Worm (Caenorhabditis elegans): ENCODE measurements around the gene F20E11.7.
"Not testable (repeated sequence)": the region's sequence is repeated elsewhere in the genome, so short reads cannot be mapped to it uniquely, and the experiment has no call there.

Gene F20E11.7

DNA sequence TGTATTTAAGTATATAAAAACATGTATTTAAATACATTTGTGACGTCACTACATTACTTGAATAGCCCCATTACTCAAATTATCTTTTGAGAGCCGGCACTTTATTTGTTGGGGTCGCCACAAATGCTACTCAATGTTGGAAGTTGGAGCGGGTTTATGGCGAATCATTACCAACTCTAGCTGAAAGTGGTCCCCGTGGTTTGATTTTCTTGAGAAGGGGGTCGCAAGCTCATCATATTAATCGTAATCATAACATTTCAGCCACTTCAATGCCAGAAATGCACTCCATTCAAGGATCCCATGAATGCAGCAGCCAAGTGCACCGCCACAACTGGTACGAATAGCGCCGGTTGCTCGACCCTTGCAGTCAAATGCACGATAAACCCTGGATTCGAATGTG is at the start of gene F20E11.7:
Gene F20E11.7, plus strand, starts transcription at position 301 of the 400 bp plus-strand sequence.
- not testable (repeated sequence) for TF ChIP-seq nhr-120 (GFP tag; IDR thresholded peaks at IDR 0.05); ztf-26 (tag; optimal IDR thresholded peaks at IDR 0.05); K12H6.12 (tag; optimal IDR thresholded peaks at IDR 0.05)

DNA sequence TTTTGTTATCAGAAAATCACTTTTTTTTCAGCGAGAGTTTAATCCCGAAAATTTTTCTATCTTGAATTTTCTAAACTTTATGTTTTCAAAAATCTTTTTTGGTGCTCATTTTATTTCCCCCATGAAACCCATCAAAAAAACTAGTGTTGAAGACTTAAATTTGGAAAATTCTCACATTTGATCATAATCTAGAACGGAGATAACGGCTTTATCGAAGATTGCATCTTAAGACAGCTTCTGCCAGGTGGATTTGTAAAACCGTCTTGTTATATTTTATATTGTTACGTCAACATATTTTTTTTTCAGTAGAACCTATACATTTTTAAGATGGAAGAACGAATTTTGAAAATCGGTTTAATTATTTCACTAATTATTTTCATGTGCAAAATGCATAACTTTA is 49.4 kb upstream of the F20E11.7 start, which contains the start of gene T27C5.12:
Gene T27C5.12, plus strand, starts transcription at position 301 of the 400 bp plus-strand sequence.
- TF ChIP-seq pbrm-1 (GFP tag; IDR thresholded peaks at IDR 0.05) = no peak
- no peak for TF ChIP-seq mes-4 (tag; optimal IDR thresholded peaks at IDR 0.05)
- TF ChIP-seq K11D2.4 (GFP tag; IDR thresholded peaks at IDR 0.05) = no peak
- TF ChIP-seq ZK185.1 (tag; optimal IDR thresholded peaks at IDR 0.05; ENCODE audit: poor library complexity, severe bottlenecking) = no peak

DNA sequence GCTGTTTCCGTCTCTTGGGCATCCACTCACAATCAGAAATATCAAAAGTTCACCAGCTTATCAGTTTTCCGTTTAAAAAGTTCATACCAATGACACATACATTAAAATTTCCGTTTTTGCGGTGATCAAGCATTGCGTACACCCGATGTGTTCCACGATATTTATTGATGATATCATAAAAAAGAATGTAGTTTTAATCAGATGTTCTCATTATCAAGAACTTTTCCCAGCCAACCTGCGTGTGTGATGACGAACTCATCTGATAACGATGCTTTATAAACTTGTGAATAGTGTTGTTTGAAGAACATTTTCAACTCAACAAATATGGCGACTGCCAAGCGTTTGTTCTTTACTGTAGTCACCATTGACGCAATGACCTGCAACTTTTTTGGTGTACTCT is 47.5 kb upstream of the F20E11.7 start, which contains the start of gene clc-21:
Gene clc-21, plus strand, starts transcription at position 301 of the 400 bp plus-strand sequence.
- no peak for TF ChIP-seq athp-1 (tag; optimal IDR thresholded peaks at IDR 0.05)
- no peak for TF ChIP-seq atf-7 (tag; optimal IDR thresholded peaks at IDR 0.05)
- no peak for TF ChIP-seq lin-54 (GFP tag; optimal IDR thresholded peaks at IDR 0.05)
- no peak for TF ChIP-seq pbrm-1 (GFP tag; IDR thresholded peaks at IDR 0.05)
- TF ChIP-seq mes-4 (tag; optimal IDR thresholded peaks at IDR 0.05) = no peak
- no peak for TF ChIP-seq ceh-27 (GFP tag; optimal IDR thresholded peaks at IDR 0.05)
- no peak for TF ChIP-seq F52B5.7 (tag; optimal IDR thresholded peaks at IDR 0.05)
- no peak for TF ChIP-seq Y56A3A.18 (GFP tag; IDR thresholded peaks at IDR 0.05)
- TF ChIP-seq ztf-6 (GFP tag; IDR thresholded peaks at IDR 0.05) = no peak
- TF ChIP-seq bed-1 (GFP tag; IDR thresholded peaks at IDR 0.05) = no peak

DNA sequence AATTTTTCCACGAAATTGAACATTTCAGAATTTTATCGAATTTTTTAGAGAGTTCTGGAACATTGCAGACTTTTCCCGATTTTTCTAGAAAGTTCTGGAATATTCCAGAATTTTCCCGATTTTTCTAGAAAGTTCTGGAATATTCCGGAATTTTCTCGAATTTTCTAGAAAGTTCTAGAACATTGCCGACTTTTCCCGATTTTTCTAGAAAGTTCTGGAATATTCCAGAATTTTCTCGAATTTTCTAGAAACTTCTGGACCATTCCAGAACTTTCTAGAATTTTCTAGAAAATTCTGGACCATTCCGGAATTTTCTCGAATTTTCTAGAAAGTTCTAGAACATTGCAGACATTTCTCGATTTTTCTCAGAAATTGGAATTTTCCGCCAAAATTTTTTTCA is 43.6 kb upstream of the F20E11.7 start:
- TF ChIP-seq hsf-1 (GFP tag; IDR thresholded peaks at IDR 0.05) (peak; percentile 94), B0019.2 (GFP tag; conservative IDR thresholded peaks at IDR 0.05) (0 out of 2 replicates have a peak, but pooled peaks have one; percentile 13), dox-1 (GFP tag; IDR thresholded peaks at IDR 0.05) (peak; percentile 47)

DNA sequence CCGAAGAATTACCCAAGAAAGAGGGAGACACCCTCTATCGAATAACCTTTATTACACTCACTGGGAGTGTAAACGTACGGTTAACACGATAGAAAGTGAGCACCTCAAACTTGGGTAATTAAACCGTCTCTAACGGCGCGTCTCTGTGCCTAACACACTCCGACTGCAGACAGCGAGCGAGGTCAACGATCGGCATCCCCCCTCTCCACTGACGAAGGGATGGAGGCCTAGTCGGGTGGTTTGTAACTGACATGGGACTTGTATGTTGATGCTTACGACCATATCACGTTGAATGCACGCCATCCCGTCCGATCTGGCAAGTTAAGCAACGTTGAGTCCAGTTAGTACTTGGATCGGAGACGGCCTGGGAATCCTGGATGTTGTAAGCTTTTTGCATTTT is 35.8 kb upstream of the F20E11.7 start:
- TF ChIP-seq nfya-2 (GFP tag; IDR thresholded peaks at IDR 0.05) (0 out of 2 replicates have a peak, but pooled peaks have one; percentile 33), rpc-1 (optimal IDR thresholded peaks at IDR 0.05) (peak; percentile 47), rpc-1 (tag; optimal IDR thresholded peaks at IDR 0.05) (peak; percentile 81), snpc-1.1 (tag; optimal IDR thresholded peaks at IDR 0.05; ENCODE audit: insufficient read depth) (peak; percentile 92), ceh-58 (GFP tag; IDR thresholded peaks at IDR 0.05) (0 out of 2 replicates have a peak, but pooled peaks have one; percentile 30), hmg-1.2 (GFP tag; IDR thresholded peaks at IDR 0.05) (peak; percentile 79), pbrm-1 (GFP tag; IDR thresholded peaks at IDR 0.05) (peak; percentile 94), lin-26 (GFP tag; IDR thresholded peaks at IDR 0.05) (peak; percentile 39), D2030.7 (GFP tag; IDR thresholded peaks at IDR 0.05) (peak; percentile 66; the same call in 1 of the 2 replicates), snpc-4 (GFP tag; optimal IDR thresholded peaks at IDR 0.05) (peak; percentile 87), snpc-4 (tag; optimal IDR thresholded peaks at IDR 0.05) (peak; percentile 57 to 97 (median 86)), snpc-3.4 (tag; optimal IDR thresholded peaks at IDR 0.05) (peak; percentile 82), him-1 (tag; optimal IDR thresholded peaks at IDR 0.05) (peak; percentile 33), B0261.1 (tag; optimal IDR thresholded peaks at IDR 0.05) (peak; percentile 60), madf-3 (GFP tag; IDR thresholded peaks at IDR 0.05) (0 out of 2 replicates have a peak, but pooled peaks have one; percentile 27), attf-6 (GFP tag; IDR thresholded peaks at IDR 0.05) (peak; percentile 96), dox-1 (GFP tag; IDR thresholded peaks at IDR 0.05) (peak; percentile 33; the same call in 1 of the 2 replicates), tbp1 (GFP tag; optimal IDR thresholded peaks at IDR 0.05) (peak; percentile 84), sea-2 (GFP tag; IDR thresholded peaks at IDR 0.05) (0 out of 2 replicates have a peak, but pooled peaks have one; percentile 53), Y56A3A.18 (GFP tag; IDR thresholded peaks at IDR 0.05) (peak; percentile 58; the same call in 1 of the 2 replicates), rcor-1 (GFP tag; IDR thresholded peaks at IDR 0.05) (peak; percentile 22; the same call in 1 of the 2 replicates)

All from whole organism, young adult.